Worm (Caenorhabditis elegans): ENCODE results near the gene C49F5.13.

DNA sequence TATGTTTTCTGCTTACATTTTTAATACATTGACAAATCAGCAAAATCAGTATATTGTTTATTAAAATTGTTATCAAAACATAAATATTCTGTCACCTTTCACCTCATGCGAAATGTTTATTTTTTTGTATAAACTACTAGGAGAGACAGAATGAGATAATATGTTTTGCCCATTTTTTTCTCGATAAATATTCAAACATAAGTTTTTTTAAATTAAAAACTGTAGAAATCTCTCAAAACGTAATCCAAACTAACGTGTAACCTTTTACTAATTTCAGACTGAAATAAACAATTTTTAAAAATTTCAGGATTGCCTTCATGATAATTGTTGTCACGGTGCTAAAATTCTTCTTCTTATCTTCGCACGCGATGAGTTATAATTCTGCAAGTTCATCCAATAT is 4.0 kb upstream of the C49F5.13 start, which contains the start of gene T08D10.5:
- TF ChIP-seq mdl-1 (tag; optimal IDR thresholded peaks at IDR 0.05) (no peak), mep-1 (tag; optimal IDR thresholded peaks at IDR 0.05) (no peak), unc-130 (tag; optimal IDR thresholded peaks at IDR 0.05) (no peak), fkh-4 (tag; optimal IDR thresholded peaks at IDR 0.05; ENCODE audit: borderline replicate concordance) (no peak), unc-30 (tag; optimal IDR thresholded peaks at IDR 0.05) (no peak), snpc-4 (tag; optimal IDR thresholded peaks at IDR 0.05) (no peak)
